Worm (Caenorhabditis elegans): Measurements from ENCODE around the gene F49A5.10.

F49A5.10 gene

DNA sequence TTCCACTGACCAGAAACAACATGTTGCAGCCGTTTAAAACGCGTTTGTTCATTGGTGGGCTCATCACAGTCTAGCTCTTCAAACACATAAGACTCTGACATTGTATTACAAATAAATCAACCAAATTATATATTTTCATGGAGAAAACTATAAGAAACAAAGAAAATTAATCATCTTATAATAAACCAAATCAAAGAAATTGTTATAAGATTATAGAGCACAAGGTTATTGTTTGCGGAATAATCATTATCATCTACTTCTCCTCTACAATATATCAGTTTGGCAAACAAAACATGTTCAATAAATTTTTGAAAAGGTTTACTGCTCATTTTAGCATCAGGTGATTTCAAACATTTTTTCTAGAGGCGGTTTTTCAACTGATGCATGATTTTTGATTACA is 13.3 kb upstream of the F49A5.10 start, which contains the start of the genes clec-32 and clec-24:
Gene clec-32 (minus strand): TSS at position 101 of the 400 bp plus-strand sequence.
Gene clec-24 (plus strand): TSS at position 294 of the 400 bp plus-strand sequence.
- no peak for TF ChIP-seq zag-1 (tag; optimal IDR thresholded peaks at IDR 0.05)
- TF ChIP-seq ztf-4 (tag; optimal IDR thresholded peaks at IDR 0.05) = no peak
- no peak for TF ChIP-seq ceh-9 (tag; optimal IDR thresholded peaks at IDR 0.05)
- no peak for TF ChIP-seq ztf-11 (tag; optimal IDR thresholded peaks at IDR 0.05)
- no peak for TF ChIP-seq snpc-4 (tag; optimal IDR thresholded peaks at IDR 0.05)
- TF ChIP-seq elt-1 (tag; optimal IDR thresholded peaks at IDR 0.05) = no peak
- no peak for TF ChIP-seq nhr-67 (tag; optimal IDR thresholded peaks at IDR 0.05)
- no peak for TF ChIP-seq egl-27 (tag; optimal IDR thresholded peaks at IDR 0.05)
- no peak for TF ChIP-seq lin-15B (tag; optimal IDR thresholded peaks at IDR 0.05)
- no peak for TF ChIP-seq fkh-2 (tag; optimal IDR thresholded peaks at IDR 0.05)
- TF ChIP-seq elt-2 (tag; optimal IDR thresholded peaks at IDR 0.05) = no peak
- no peak for TF ChIP-seq mml-1 (tag; optimal IDR thresholded peaks at IDR 0.05)
- TF ChIP-seq nfya-1 (tag; optimal IDR thresholded peaks at IDR 0.05; ENCODE audit: insufficient read depth) = no peak

DNA sequence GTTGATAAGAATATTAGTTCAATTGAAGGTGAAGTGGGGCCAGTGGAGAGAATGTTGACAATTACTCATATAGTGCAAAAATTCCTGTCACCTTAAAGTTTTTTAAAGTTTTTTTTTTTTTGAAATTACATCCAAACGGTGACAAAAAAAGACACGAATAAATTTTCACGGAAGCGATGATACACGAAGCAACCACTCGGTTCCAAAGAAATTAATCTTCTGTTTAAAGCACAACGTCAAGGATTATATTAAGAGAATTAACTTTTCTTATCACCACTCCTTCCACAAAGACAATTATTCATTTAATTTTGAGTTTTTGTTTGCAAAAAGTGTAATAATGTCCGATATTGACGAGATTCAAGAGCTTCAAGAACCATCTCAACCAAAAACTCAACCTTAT is 9.7 kb upstream of the F49A5.10 start, which contains the start of gene clec-28:
Gene clec-28 (plus strand): TSS at position 301 of the 400 bp plus-strand sequence.
- no peak for TF ChIP-seq mml-1 (tag; optimal IDR thresholded peaks at IDR 0.05)
- no peak for TF ChIP-seq ceh-9 (tag; optimal IDR thresholded peaks at IDR 0.05)
- TF ChIP-seq nfya-1 (tag; optimal IDR thresholded peaks at IDR 0.05; ENCODE audit: insufficient read depth) = no peak
- TF ChIP-seq fkh-10 (GFP tag; optimal IDR thresholded peaks at IDR 0.05) = no peak
- no peak for TF ChIP-seq aly-2 (tag; optimal IDR thresholded peaks at IDR 0.05)
- no peak for TF ChIP-seq nhr-43 (tag; optimal IDR thresholded peaks at IDR 0.05; ENCODE audit: poor library complexity, severe bottlenecking)

DNA sequence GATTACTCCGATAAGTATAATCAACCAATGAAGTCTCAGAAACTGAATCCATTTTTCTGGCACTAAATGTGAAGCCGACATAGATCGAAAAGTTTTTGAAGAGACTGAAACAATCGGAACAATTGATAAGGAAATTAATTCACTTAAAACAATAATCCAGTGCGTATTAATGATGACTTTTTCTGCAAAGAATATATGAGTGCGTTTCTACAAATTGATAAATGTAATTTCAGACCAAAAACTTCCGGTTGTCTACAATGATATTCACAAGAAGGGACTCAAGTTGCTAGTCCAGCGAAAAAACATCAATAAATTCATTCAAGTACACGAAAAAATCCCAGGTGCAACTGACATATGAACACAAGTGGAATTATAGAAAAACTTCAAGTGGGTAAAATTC is 5.3 kb upstream of the F49A5.10 start, which contains the start of gene clec-33:
Gene clec-33 (minus strand): TSS at position 101 of the 400 bp plus-strand sequence.
- TF ChIP-seq snpc-4 (tag; optimal IDR thresholded peaks at IDR 0.05) = no peak

DNA sequence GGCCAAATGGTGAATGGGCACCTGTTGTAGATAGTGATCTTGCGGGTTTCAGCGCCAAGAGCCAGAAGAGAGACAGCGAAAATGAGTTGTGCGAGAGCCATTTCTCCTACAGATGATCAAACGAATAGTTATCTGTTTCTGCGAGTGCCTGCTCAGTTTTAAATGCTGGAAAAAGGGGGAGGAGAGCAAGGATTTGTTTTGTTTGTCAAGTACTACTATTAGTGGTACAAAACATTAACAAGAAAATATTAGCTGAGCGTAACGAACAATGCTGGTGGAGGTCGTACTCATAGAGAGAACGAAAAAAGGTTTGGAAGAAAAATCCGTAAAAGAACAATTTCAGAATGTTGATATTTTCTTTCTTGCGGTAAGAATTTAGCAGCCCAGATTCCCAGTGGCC is 3.7 kb upstream of the F49A5.10 start, which contains the start of gene thn-4:
Gene thn-4 (minus strand): TSS at position 101 of the 400 bp plus-strand sequence.
- TF ChIP-seq unc-62 (GFP tag; optimal IDR thresholded peaks at IDR 0.05) (no peak), daf-12 (tag; optimal IDR thresholded peaks at IDR 0.05) (no peak), mml-1 (tag; optimal IDR thresholded peaks at IDR 0.05) (no peak), elt-1 (tag; optimal IDR thresholded peaks at IDR 0.05) (no peak), elt-3 (tag; optimal IDR thresholded peaks at IDR 0.05) (no peak), ceh-9 (tag; optimal IDR thresholded peaks at IDR 0.05) (no peak), sea-2 (GFP tag; optimal IDR thresholded peaks at IDR 0.05) (no peak), lsy-12 (tag; optimal IDR thresholded peaks at IDR 0.05) (no peak), tbx-2 (tag; optimal IDR thresholded peaks at IDR 0.05) (no peak), fkh-2 (tag; optimal IDR thresholded peaks at IDR 0.05) (no peak), egl-5 (tag; optimal IDR thresholded peaks at IDR 0.05) (no peak), mdl-1 (tag; optimal IDR thresholded peaks at IDR 0.05) (no peak), nhr-23 (tag; optimal IDR thresholded peaks at IDR 0.05) (no peak), snpc-4 (tag; optimal IDR thresholded peaks at IDR 0.05) (no peak), zag-1 (tag; optimal IDR thresholded peaks at IDR 0.05) (no peak), nhr-25 (tag; optimal IDR thresholded peaks at IDR 0.05) (no peak), nhr-76 (tag; optimal IDR thresholded peaks at IDR 0.05) (no peak), egl-27 (tag; optimal IDR thresholded peaks at IDR 0.05) (no peak)

DNA sequence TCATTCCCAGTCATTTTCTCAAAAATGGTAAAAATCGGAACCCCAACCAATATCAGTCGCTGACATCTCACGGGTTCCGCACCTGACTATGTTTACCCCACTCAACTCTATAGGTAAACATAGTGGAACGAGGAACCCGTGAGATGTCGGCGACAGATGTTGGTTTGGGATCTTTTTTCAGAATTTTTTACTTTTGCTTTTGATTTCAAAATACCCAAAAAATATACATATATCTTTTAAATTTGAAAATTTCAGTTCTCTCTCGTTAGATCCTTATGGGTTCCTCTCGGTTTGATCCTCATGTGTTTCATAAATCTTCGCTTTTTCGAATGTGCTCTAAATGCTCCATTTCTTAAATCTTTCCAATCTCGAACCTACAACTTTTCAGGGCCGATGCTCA is 1.4 kb upstream of the F49A5.10 start, which contains the start of gene srw-23:
Gene srw-23 (plus strand): TSS at position 301 of the 400 bp plus-strand sequence.
- no peak for TF ChIP-seq ztf-11 (tag; optimal IDR thresholded peaks at IDR 0.05)
- no peak for TF ChIP-seq sea-2 (GFP tag; optimal IDR thresholded peaks at IDR 0.05)
- no peak for TF ChIP-seq lsy-12 (tag; optimal IDR thresholded peaks at IDR 0.05)
- TF ChIP-seq nfya-1 (tag; optimal IDR thresholded peaks at IDR 0.05; ENCODE audit: insufficient read depth) = no peak
- no peak for TF ChIP-seq daf-12 (tag; optimal IDR thresholded peaks at IDR 0.05)
- TF ChIP-seq mml-1 (tag; optimal IDR thresholded peaks at IDR 0.05) = no peak
- TF ChIP-seq egl-5 (tag; optimal IDR thresholded peaks at IDR 0.05) = no peak
- no peak for TF ChIP-seq fkh-10 (GFP tag; optimal IDR thresholded peaks at IDR 0.05)
- no peak for TF ChIP-seq nhr-23 (tag; optimal IDR thresholded peaks at IDR 0.05)
- no peak for TF ChIP-seq fos-1 (tag; optimal IDR thresholded peaks at IDR 0.05)
- no peak for TF ChIP-seq elt-3 (tag; optimal IDR thresholded peaks at IDR 0.05)
- TF ChIP-seq pha-4 (tag; optimal IDR thresholded peaks at IDR 0.05) = no peak

DNA sequence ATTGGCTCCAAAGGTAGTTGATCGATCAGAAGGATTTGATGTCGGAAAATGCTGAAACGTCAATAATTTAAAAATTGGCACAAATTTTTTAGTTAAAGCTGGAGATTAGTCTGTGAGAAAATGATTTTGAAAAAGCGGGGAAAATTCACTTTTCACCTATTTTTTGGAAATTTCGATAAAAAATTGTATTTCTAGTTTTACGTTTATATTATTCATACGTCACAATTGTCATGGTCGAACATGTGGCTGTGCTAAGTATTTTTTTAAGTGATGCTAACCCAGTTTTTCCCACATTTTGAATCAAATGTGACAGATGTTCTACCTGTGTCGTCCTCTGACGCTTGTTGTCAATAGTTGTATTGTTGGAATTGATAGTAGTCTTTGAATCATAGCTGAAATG is 4.5 kb downstream of the F49A5.10 start:
- TF ChIP-seq nhr-11 (tag; optimal IDR thresholded peaks at IDR 0.05) (no peak), daf-12 (tag; optimal IDR thresholded peaks at IDR 0.05) (no peak), nhr-77 (tag; optimal IDR thresholded peaks at IDR 0.05) (no peak), ztf-11 (tag; optimal IDR thresholded peaks at IDR 0.05) (no peak), unc-62 (GFP tag; optimal IDR thresholded peaks at IDR 0.05) (no peak), eor-1 (tag; optimal IDR thresholded peaks at IDR 0.05) (no peak), lin-39 (tag; optimal IDR thresholded peaks at IDR 0.05) (no peak), hmg-11 (tag; optimal IDR thresholded peaks at IDR 0.05) (no peak)
